Fruit fly (Drosophila melanogaster) whole organism, adult: ENCODE measurements around the gene CG4594.

Source experiments
- CG12768 ChIP-seq: fragments of 200-800 bp; sonication (Bioruptor generic); optimal IDR thresholded peaks from 2 replicates; lab custom pipeline; 2017; ENCODE audit warnings: missing biosample characterization, missing genetic modification characterization, mild to moderate bottlenecking, moderate library complexity, missing genetic modification reagents
- CG14711 ChIP-seq: fragments of 200-800 bp; sonication (Bioruptor generic); optimal IDR thresholded peaks from 2 replicates; lab custom pipeline; 2018; ENCODE audit warnings: missing biosample characterization, mild to moderate bottlenecking, missing genetic modification characterization, moderate library complexity
- CG33017 ChIP-seq: fragments of 200-800 bp; sonication (Bioruptor generic); optimal IDR thresholded peaks from 2 replicates; lab custom pipeline; 2018; ENCODE audit warnings: missing biosample characterization, mild to moderate bottlenecking, missing genetic modification characterization, moderate library complexity
- CG5204 ChIP-seq: fragments of 200-800 bp; sonication (Bioruptor generic); optimal IDR thresholded peaks from 2 replicates; lab custom pipeline; 2016; ENCODE audit warnings: missing biosample characterization, missing genetic modification characterization
- CG7045 ChIP-seq: fragments of 200-800 bp; sonication (Bioruptor generic); optimal IDR thresholded peaks from 2 replicates; lab custom pipeline; 2017; ENCODE audit warnings: missing biosample characterization, mild to moderate bottlenecking, missing genetic modification characterization
- CG7101 ChIP-seq: fragments of 200-800 bp; sonication (Bioruptor generic); optimal IDR thresholded peaks from 2 replicates; lab custom pipeline; 2018; ENCODE audit warnings: missing biosample characterization, mild to moderate bottlenecking, missing genetic modification characterization, moderate library complexity
- Crg-1 ChIP-seq: fragments of 200-800 bp; sonication (Bioruptor generic); optimal IDR thresholded peaks from 2 replicates; lab custom pipeline; 2016; ENCODE audit warnings: missing biosample characterization, missing genetic modification characterization
- bab1 ChIP-seq: fragments of 200-800 bp; sonication (Bioruptor generic); optimal IDR thresholded peaks from 3 replicates; lab custom pipeline; 2019; ENCODE audit warnings: missing biosample characterization, mild to moderate bottlenecking, missing genetic modification characterization, moderate library complexity
- cnc ChIP-seq, 2 experiments: fragments of >200 bp; optimal IDR thresholded peaks; 2 replicates each; lab custom pipeline; 2017

- no peak for TF ChIP-seq CG14711
- no peak for TF ChIP-seq Crg-1 (GFP tag; lab: Kevin White, UChicago)
- TF ChIP-seq CG12768 (GFP tag; lab: Kevin White, UChicago) = no peak
- TF ChIP-seq CG7101 (tag; lab: Kevin White, UChicago) = no peak
- no peak for TF ChIP-seq CG33017 (tag; lab: Kevin White, UChicago)
- no peak for TF ChIP-seq cnc (optimal IDR thresholded peaks at IDR 0.05; lab: Kevin White, UChicago)
- TF ChIP-seq CG5204 (GFP tag; lab: Kevin White, UChicago) = no peak
- no peak for TF ChIP-seq CG7045
- TF ChIP-seq bab1 (GFP tag; lab: Kevin White, UChicago) = no peak
These were observed 34.7 kb downstream of the CG4594 start for dm6 chr2L:9954696-9955095.
